Fruit fly (Drosophila melanogaster) whole organism, embryonic: ENCODE data around the gene CG42792.
A peak's percentile ranks its signal among the peaks of the same experiment; 100 is the strongest.

ENCODE experiments used
- Aef1 ChIP-seq: fragments of 200-800 bp; sonication (Bioruptor generic); IDR thresholded peaks from 3 replicates; pipeline ENCODE4 v1.3.6; 2022; ENCODE audit warnings: missing biosample characterization, missing genetic modification characterization
- Atf3 ChIP-seq: fragments of 200-800 bp; sonication (Bioruptor generic); optimal IDR thresholded peaks from 3 replicates; lab custom pipeline; 2016; ENCODE audit warnings: missing biosample characterization, missing genetic modification characterization
- Blimp-1 ChIP-seq: fragments of 200-800 bp; sonication (Bioruptor generic); optimal IDR thresholded peaks from 3 replicates; lab custom pipeline; 2018; ENCODE audit warnings: missing biosample characterization, missing genetic modification characterization, mild to moderate bottlenecking, moderate library complexity, missing genetic modification reagents
- CG10366 ChIP-seq: fragments of 200-800 bp; sonication (Bioruptor generic); IDR thresholded peaks from 2 replicates; pipeline ENCODE4 v1.3.6; 2022; ENCODE audit warnings: missing biosample characterization, missing genetic modification characterization
- CG10543 ChIP-seq: fragments of 200-800 bp; sonication (Bioruptor generic); optimal IDR thresholded peaks from 3 replicates; lab custom pipeline; 2017; ENCODE audit warnings: missing biosample characterization, mild to moderate bottlenecking, missing genetic modification characterization, moderate library complexity
- CG1233 ChIP-seq: fragments of 200-800 bp; sonication (Bioruptor generic); optimal IDR thresholded peaks from 4 replicates; lab custom pipeline; 2018; ENCODE audit warnings: missing biosample characterization, mild to moderate bottlenecking, missing genetic modification characterization
- CG15479 ChIP-seq: fragments of 200-800 bp; sonication (Bioruptor generic); optimal IDR thresholded peaks from 3 replicates; lab custom pipeline; 2019; ENCODE audit warnings: missing biosample characterization, mild to moderate bottlenecking, missing genetic modification characterization, moderate library complexity
- CG1602 ChIP-seq: fragments of 200-800 bp; sonication (Bioruptor generic); optimal IDR thresholded peaks from 3 replicates; lab custom pipeline; 2016; ENCODE audit warnings: missing biosample characterization, missing genetic modification characterization
- CG17328 ChIP-seq: fragments of 200-800 bp; sonication (Bioruptor generic); IDR thresholded peaks from 2 replicates; pipeline ENCODE4 v1.3.6; 2022; ENCODE audit warnings: missing biosample characterization, missing genetic modification characterization
- CG1832 ChIP-seq: fragments of 200-800 bp; sonication (Bioruptor generic); optimal IDR thresholded peaks from 2 replicates; lab custom pipeline; 2017; ENCODE audit warnings: missing biosample characterization, mild to moderate bottlenecking, missing genetic modification characterization, inconsistent platforms
- CG2678 ChIP-seq: fragments of 200-800 bp; sonication (Bioruptor generic); optimal IDR thresholded peaks from 3 replicates; lab custom pipeline; 2019; ENCODE audit warnings: missing biosample characterization, mild to moderate bottlenecking, missing genetic modification characterization, moderate library complexity
- CG31224 ChIP-seq: fragments of 200-800 bp; sonication (Bioruptor generic); IDR thresholded peaks from 2 replicates; pipeline ENCODE4 v1.3.6; 2022; ENCODE audit warnings: missing biosample characterization, missing genetic modification characterization
- CG32532 ChIP-seq: fragments of 200-800 bp; sonication (Bioruptor generic); IDR thresholded peaks from 2 replicates; pipeline ENCODE4 v1.3.6; 2022; ENCODE audit warnings: missing biosample characterization, missing genetic modification characterization
- CG34224 ChIP-seq: fragments of 200-800 bp; sonication (Bioruptor generic); IDR thresholded peaks from 3 replicates; pipeline ENCODE4 v1.3.6; 2022; ENCODE audit warnings: missing biosample characterization, missing genetic modification characterization; ENCODE audit not compliant: partially characterized antibody
- CG34376 ChIP-seq: fragments of 200-800 bp; sonication (Bioruptor generic); optimal IDR thresholded peaks from 2 replicates; lab custom pipeline; 2018; ENCODE audit warnings: missing biosample characterization, mild to moderate bottlenecking, missing genetic modification characterization
- CG6175 ChIP-seq: fragments of 200-800 bp; sonication (Bioruptor generic); IDR thresholded peaks from 3 replicates; pipeline ENCODE4 v1.3.6; 2022; ENCODE audit warnings: missing biosample characterization, missing genetic modification characterization
- CG6654 ChIP-seq: fragments of 200-800 bp; sonication (Bioruptor generic); optimal IDR thresholded peaks from 2 replicates; lab custom pipeline; 2017; ENCODE audit warnings: missing biosample characterization, mild to moderate bottlenecking, missing genetic modification characterization
- CG7372 ChIP-seq: fragments of 200-800 bp; sonication (Bioruptor generic); IDR thresholded peaks from 2 replicates; pipeline ENCODE4 v1.3.6; 2022; ENCODE audit warnings: missing biosample characterization, missing genetic modification characterization
- CG8924 ChIP-seq: fragments of 200-800 bp; optimal IDR thresholded peaks from 3 replicates; lab custom pipeline; 2019; ENCODE audit warnings: missing biosample characterization, mild to moderate bottlenecking, missing genetic modification characterization, moderate library complexity
- Deaf1 ChIP-seq: fragments of 200-800 bp; optimal IDR thresholded peaks from 3 replicates; lab custom pipeline; 2019; ENCODE audit warnings: missing biosample characterization, mild to moderate bottlenecking, missing genetic modification characterization, moderate library complexity
- Dll ChIP-seq: fragments of 200-800 bp; sonication (Bioruptor generic); IDR thresholded peaks from 4 replicates; pipeline ENCODE4 v1.3.6; 2022; ENCODE audit warnings: missing biosample characterization, missing genetic modification characterization; ENCODE audit not compliant: partially characterized antibody
- Dref ChIP-seq: fragments of 200-800 bp; sonication (Bioruptor generic); IDR thresholded peaks from 2 replicates; pipeline ENCODE4 v1.3.6; 2022; ENCODE audit warnings: missing biosample characterization, missing genetic modification characterization
- E2f1 ChIP-seq: fragments of 200-800 bp; sonication (Bioruptor generic); IDR thresholded peaks from 2 replicates; pipeline ENCODE4 v1.3.6; 2022; ENCODE audit warnings: missing biosample characterization, missing genetic modification characterization
- Med ChIP-seq: fragments of 200-800 bp; sonication (Bioruptor generic); peaks from one replicate; lab custom pipeline; 2016; ENCODE audit warnings: missing biosample characterization, missing genetic modification characterization, mild to moderate bottlenecking, inconsistent platforms, moderate library complexity
- NFAT ChIP-seq: fragments of 200-800 bp; sonication (Bioruptor generic); IDR thresholded peaks from 2 replicates; pipeline ENCODE4 v1.3.6; 2022; ENCODE audit warnings: missing biosample characterization, missing genetic modification characterization
- NK7.1 ChIP-seq: fragments of 200-800 bp; sonication (Bioruptor generic); optimal IDR thresholded peaks from 3 replicates; lab custom pipeline; 2016; ENCODE audit warnings: missing biosample characterization, missing genetic modification characterization
- Sry-δ ChIP-seq: fragments of 200-800 bp; sonication (Bioruptor generic); optimal IDR thresholded peaks from 2 replicates; lab custom pipeline; 2016; ENCODE audit warnings: missing biosample characterization, missing genetic modification characterization
- Stat92E ChIP-seq, 3 experiments: fragments of >200 bp in 2 of 3; fragments of 200-800 bp in 1 of 3; sonication (Bioruptor generic) in 1 of 3; optimal IDR thresholded peaks; 2 replicates each; lab custom pipeline; 2017 to 2019; ENCODE audit warnings: missing biosample characterization in 3 of 3, missing genetic modification characterization in 3 of 3, mild to moderate bottlenecking in 1 of 3, moderate library complexity in 1 of 3
- abd-A ChIP-seq: fragments of 200-800 bp; sonication (Bioruptor generic); optimal IDR thresholded peaks from 3 replicates; lab custom pipeline; 2019; ENCODE audit warnings: missing biosample characterization, mild to moderate bottlenecking, missing genetic modification characterization, moderate library complexity
- br ChIP-seq: fragments of >200 bp; optimal IDR thresholded peaks from 2 replicates; lab custom pipeline; 2017
- chif ChIP-seq, 2 experiments: fragments of 200-800 bp; sonication (Bioruptor generic); optimal IDR thresholded peaks; 3 replicates each; lab custom pipeline; 2016; ENCODE audit warnings: missing biosample characterization in 2 of 2, missing genetic modification characterization in 2 of 2
- chinmo ChIP-seq: fragments of 200-800 bp; sonication (Bioruptor generic); IDR thresholded peaks from 4 replicates; pipeline ENCODE4 v1.3.6; 2022; ENCODE audit warnings: missing biosample characterization, missing genetic modification characterization; ENCODE audit not compliant: partially characterized antibody
- chn ChIP-seq: fragments of 200-800 bp; sonication (Bioruptor generic); optimal IDR thresholded peaks from 2 replicates; lab custom pipeline; 2016; ENCODE audit warnings: missing biosample characterization, missing genetic modification characterization
- cwo ChIP-seq: fragments of 200-800 bp; sonication (Bioruptor generic); optimal IDR thresholded peaks from 3 replicates; lab custom pipeline; 2017; ENCODE audit warnings: missing biosample characterization, missing genetic modification characterization, mild to moderate bottlenecking, moderate library complexity, missing genetic modification reagents
- exex ChIP-seq: fragments of 200-800 bp; sonication (Bioruptor generic); optimal IDR thresholded peaks from 4 replicates; lab custom pipeline; 2018; ENCODE audit warnings: missing biosample characterization, mild to moderate bottlenecking, missing genetic modification characterization, moderate library complexity
- fd64A ChIP-seq: fragments of 200-800 bp; sonication (Bioruptor generic); optimal IDR thresholded peaks from 3 replicates; lab custom pipeline; 2018; ENCODE audit warnings: missing biosample characterization, mild to moderate bottlenecking, missing genetic modification characterization
- ftz-f1 ChIP-seq: fragments of 200-800 bp; sonication (Bioruptor generic); optimal IDR thresholded peaks from 2 replicates; lab custom pipeline; 2016; ENCODE audit warnings: missing biosample characterization, missing genetic modification characterization
- gcm ChIP-seq: fragments of 200-800 bp; sonication (Bioruptor generic); optimal IDR thresholded peaks from 2 replicates; lab custom pipeline; 2019; ENCODE audit warnings: missing biosample characterization, mild to moderate bottlenecking, missing genetic modification characterization, moderate library complexity
- hbn ChIP-seq: fragments of 200-800 bp; sonication (Bioruptor generic); IDR thresholded peaks from 2 replicates; pipeline ENCODE4 v1.3.6; 2022; ENCODE audit warnings: missing biosample characterization, missing genetic modification characterization; ENCODE audit not compliant: partially characterized antibody
- kni ChIP-seq: fragments of 200-800 bp; sonication (Bioruptor generic); optimal IDR thresholded peaks from 3 replicates; lab custom pipeline; 2017; ENCODE audit warnings: mild to moderate bottlenecking, missing biosample characterization, missing genetic modification reagents, missing genetic modification characterization
- knrl ChIP-seq: fragments of 200-800 bp; sonication (Bioruptor generic); IDR thresholded peaks from 3 replicates; pipeline ENCODE4 v1.3.6; 2022; ENCODE audit warnings: missing biosample characterization, missing genetic modification characterization; ENCODE audit not compliant: partially characterized antibody
- lov ChIP-seq, 2 experiments: fragments of 200-800 bp in 1 of 2; fragments of >200 bp in 1 of 2; sonication (Bioruptor generic) in 1 of 2; IDR thresholded peaks in 1 of 2; optimal IDR thresholded peaks in 1 of 2; 2 replicates in 1 of 2; 3 replicates in 1 of 2; pipeline versions ENCODE4 v1.3.6 to Lab custom; 2017 to 2022; ENCODE audit warnings: missing biosample characterization in 1 of 2, missing genetic modification characterization in 1 of 2
- sd ChIP-seq: fragments of 200-800 bp; sonication (Bioruptor generic); optimal IDR thresholded peaks from 3 replicates; lab custom pipeline; 2018; ENCODE audit warnings: missing biosample characterization, mild to moderate bottlenecking, missing genetic modification characterization, moderate library complexity
- sens ChIP-seq: fragments of 200-800 bp; sonication (Bioruptor generic); peaks from one replicate; lab custom pipeline; 2016; ENCODE audit warnings: missing biosample characterization, missing genetic modification characterization
- seq ChIP-seq: fragments of 200-800 bp; sonication (Bioruptor generic); IDR thresholded peaks from 2 replicates; pipeline ENCODE4 v1.3.6; 2022; ENCODE audit warnings: missing biosample characterization, missing genetic modification characterization
- shn ChIP-seq: fragments of 200-800 bp; sonication (Bioruptor generic); optimal IDR thresholded peaks from 3 replicates; lab custom pipeline; 2016; ENCODE audit warnings: missing biosample characterization, missing genetic modification characterization
- so ChIP-seq: fragments of 200-800 bp; sonication (Bioruptor generic); IDR thresholded peaks from 3 replicates; pipeline ENCODE4 v1.3.6; 2022; ENCODE audit warnings: missing biosample characterization, missing genetic modification characterization
- unpg ChIP-seq: fragments of 200-800 bp; sonication (Bioruptor generic); optimal IDR thresholded peaks from 3 replicates; lab custom pipeline; 2018; ENCODE audit warnings: missing biosample characterization, mild to moderate bottlenecking, missing genetic modification characterization, moderate library complexity

The CG42792 gene

DNA sequence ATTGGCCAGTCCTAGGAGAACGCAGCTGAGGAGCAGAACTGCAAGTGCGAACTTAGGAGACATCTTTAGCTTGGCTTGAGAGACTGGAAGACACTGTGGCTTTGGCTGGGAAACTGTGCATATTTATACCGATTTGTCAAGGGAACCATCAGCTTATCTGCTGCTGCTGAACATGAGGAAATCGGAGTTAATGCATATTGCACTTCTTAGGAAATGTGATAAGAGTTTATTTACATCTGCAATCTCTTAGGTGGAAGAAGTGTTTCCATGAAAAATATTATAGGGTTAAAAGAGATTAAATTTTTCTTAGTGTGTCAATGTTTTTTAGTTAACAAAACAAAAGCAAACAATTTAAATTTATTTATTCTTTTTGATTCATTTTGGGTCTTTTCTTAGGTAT is at the start of gene CG42792:
TSS of gene CG42792 (minus strand) at position 101 of the 400 bp plus-strand sequence.
- TF ChIP-seq lov (optimal IDR thresholded peaks at IDR 0.05; lab: Kevin White, UChicago) (no peak), lov (GFP tag; IDR thresholded peaks at IDR 0.05; lab: Robert Waterston, UW) (no peak), Atf3 (no peak), NK7.1 (no peak), ftz-f1 (GFP tag; lab: Kevin White, UChicago) (no peak), gcm (GFP tag; lab: Kevin White, UChicago) (no peak), Med (GFP tag; lab: Kevin White, UChicago) (no peak), E2f1 (GFP tag; lab: Robert Waterston, UW) (no peak), CG1233 (GFP tag; lab: Kevin White, UChicago) (no peak), Dref (no peak), CG1832 (GFP tag; lab: Kevin White, UChicago) (no peak), shn (GFP tag; lab: Kevin White, UChicago) (no peak), CG1602 (GFP tag; lab: Kevin White, UChicago) (no peak), CG17328 (GFP tag; lab: Robert Waterston, UW) (no peak), chif (GFP tag; optimal IDR thresholded peaks at IDR 0.05; lab: Kevin White, UChicago) (no peak)

DNA sequence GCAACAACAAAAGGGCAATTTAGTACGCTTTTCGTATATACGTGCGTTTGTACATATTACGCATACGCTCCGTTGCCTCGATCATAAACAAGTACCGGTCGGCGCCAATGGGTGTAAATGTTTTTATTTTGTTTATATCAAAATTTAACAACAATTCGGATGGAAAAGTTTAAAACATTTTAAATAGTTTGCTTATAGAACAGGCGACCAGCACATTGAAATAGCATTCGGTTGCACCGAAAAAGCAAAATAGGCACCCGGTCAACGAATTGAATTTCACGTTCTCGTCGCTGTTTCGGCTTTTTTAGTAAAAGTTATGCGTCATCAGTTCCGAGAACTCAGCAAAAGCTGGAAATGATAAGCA is 48.4 kb upstream of the CG42792 start:
- peak; percentile 89; the same call in 2 of the 4 replicates for TF ChIP-seq chinmo (GFP tag; lab: Robert Waterston, UW)
- TF ChIP-seq so (GFP tag; lab: Robert Waterston, UW) = peak; percentile 22; the same call in 1 of the 3 replicates
- TF ChIP-seq CG2678 (tag; lab: Kevin White, UChicago) = no peak
- TF ChIP-seq Dll (GFP tag; lab: Robert Waterston, UW) = 0 out of 4 replicates have a peak, but pooled peaks have one; percentile 44
- TF ChIP-seq NFAT (GFP tag; lab: Robert Waterston, UW) = peak; percentile 9; the same call in 1 of the 2 replicates
- TF ChIP-seq CG10543 (GFP tag; lab: Kevin White, UChicago) = peak; percentile 47
- no peak for TF ChIP-seq Sry-δ (GFP tag; lab: Kevin White, UChicago)
- TF ChIP-seq CG31224 (GFP tag; lab: Robert Waterston, UW) = peak; percentile 95
- TF ChIP-seq sd (tag; lab: Kevin White, UChicago) = peak; percentile 55
- TF ChIP-seq CG34224 = peak; percentile 30; the same call in 1 of the 3 replicates
- no peak; the same call in 2 of the 3 replicates for TF ChIP-seq knrl
- TF ChIP-seq CG34376 (GFP tag; lab: Kevin White, UChicago) = peak; percentile 81
- no peak for TF ChIP-seq CG6654 (GFP tag; lab: Kevin White, UChicago)
- peak; percentile 69 for TF ChIP-seq cwo (GFP tag; lab: Kevin White, UChicago)
- TF ChIP-seq CG15479 (GFP tag; lab: Kevin White, UChicago) = no peak
- peak; percentile 72 for TF ChIP-seq ftz-f1 (GFP tag; lab: Kevin White, UChicago)
- 0 out of 2 replicates have a peak, but pooled peaks have one; percentile 30 for TF ChIP-seq hbn (GFP tag; lab: Robert Waterston, UW)
- TF ChIP-seq Aef1 (GFP tag; lab: Robert Waterston, UW) = peak; percentile 11; the same call in 1 of the 3 replicates
- 0 out of 2 replicates have a peak, but pooled peaks have one; percentile 4 for TF ChIP-seq CG32532 (GFP tag; lab: Robert Waterston, UW)
- 0 out of 3 replicates have a peak, but pooled peaks have one; percentile 22 for TF ChIP-seq CG6175
- TF ChIP-seq CG10366 (GFP tag; lab: Robert Waterston, UW) = 0 out of 2 replicates have a peak, but pooled peaks have one; percentile 37
- TF ChIP-seq seq = no peak
- TF ChIP-seq CG7372 (GFP tag; lab: Robert Waterston, UW) = peak; percentile 91
- no peak for TF ChIP-seq chn (GFP tag; lab: Kevin White, UChicago)
- TF ChIP-seq br (lab: Kevin White, UChicago) = no peak
- no peak for TF ChIP-seq CG1602 (GFP tag; lab: Kevin White, UChicago)
- TF ChIP-seq exex (tag; lab: Kevin White, UChicago) = peak; percentile 24
- TF ChIP-seq kni (GFP tag; lab: Kevin White, UChicago) = peak; percentile 75
- peak; percentile 44 for TF ChIP-seq Blimp-1 (GFP tag; lab: Kevin White, UChicago)
- peak; percentile 75 for TF ChIP-seq sens
- peak; percentile 83 for TF ChIP-seq Deaf1 (tag; lab: Kevin White, UChicago)
- peak; percentile 91 for TF ChIP-seq CG8924 (tag; lab: Kevin White, UChicago)
- peak; percentile 10 for TF ChIP-seq fd64A (GFP tag; lab: Kevin White, UChicago)
- peak; percentile 86 for TF ChIP-seq abd-A
- peak in 1 of 3 experiments; percentile 76 for TF ChIP-seq Stat92E (GFP tag; optimal IDR thresholded peaks at IDR 0.05; lab: Kevin White, UChicago)
- no peak for TF ChIP-seq unpg
